Worm (Caenorhabditis elegans) whole organism, young adult: ENCODE measurements around the gene cyp-13A3.

ENCODE experiments used
- B0019.2 ChIP-seq: fragments of 200-800 bp; sonication (Bioruptor generic); conservative IDR thresholded peaks from 2 replicates; pipeline ENCODE4 v1.3.6; 2022; ENCODE audit warnings: missing genetic modification reagents, missing genetic modification characterization, missing compliant biosample characterization
- C06A6.2 ChIP-seq: fragments of 200-800 bp; sonication (Bioruptor generic); conservative IDR thresholded peaks from 2 replicates; pipeline ENCODE4 v1.3.6; 2022; ENCODE audit warnings: missing genetic modification characterization, missing compliant biosample characterization
- D2030.7 ChIP-seq: fragments of 200-800 bp; sonication (Bioruptor generic); IDR thresholded peaks from 2 replicates; pipeline ENCODE4 v1.3.6; 2022; ENCODE audit warnings: missing genetic modification reagents, missing genetic modification characterization, missing compliant biosample characterization
- F22D6.2 ChIP-seq: sonication (generic microtip); optimal IDR thresholded peaks from 2 replicates; lab custom pipeline; 2016; ENCODE audit warnings: mild to moderate bottlenecking, missing genetic modification characterization, missing compliant biosample characterization
- F39B2.1 ChIP-seq: fragments of 200-800 bp; sonication (Bioruptor generic); IDR thresholded peaks from 2 replicates; pipeline ENCODE4 v1.3.6; 2022; ENCODE audit warnings: missing genetic modification reagents, missing genetic modification characterization, missing compliant biosample characterization
- F52B5.7 ChIP-seq: sonication (generic microtip); optimal IDR thresholded peaks from 2 replicates; lab custom pipeline; 2016; ENCODE audit warnings: mild to moderate bottlenecking, missing genetic modification characterization, missing compliant biosample characterization
- F57C9.4 ChIP-seq: sonication (generic microtip); optimal IDR thresholded peaks from 2 replicates; lab custom pipeline; 2017; ENCODE audit warnings: mild to moderate bottlenecking, missing genetic modification characterization, missing compliant biosample characterization
- T26A5.8 ChIP-seq: sonication (generic microtip); optimal IDR thresholded peaks from 2 replicates; lab custom pipeline; 2016; ENCODE audit warnings: missing genetic modification characterization, missing compliant biosample characterization
- ZK185.1 ChIP-seq: sonication (generic microtip); optimal IDR thresholded peaks from 2 replicates; lab custom pipeline; 2016; ENCODE audit warnings: mild to moderate bottlenecking, missing genetic modification characterization, missing compliant biosample characterization; ENCODE audit not compliant: poor library complexity, severe bottlenecking
- ama-1 ChIP-seq, 3 experiments: fragments of 150-350 bp in 1 of 3; sonication (generic microtip) in 2 of 3; optimal IDR thresholded peaks; 2 replicates each; lab custom pipeline; 2014 to 2018; ENCODE audit warnings: missing biosample characterization in 2 of 3, missing genetic modification characterization in 2 of 3, missing genetic modification reagents in 2 of 3
- aptf-2 ChIP-seq: fragments of 200-800 bp; sonication (Bioruptor generic); conservative IDR thresholded peaks from 2 replicates; pipeline ENCODE4 v1.3.6; 2022; ENCODE audit warnings: missing genetic modification reagents, missing genetic modification characterization, missing compliant biosample characterization
- aptf-3 ChIP-seq: fragments of 200-800 bp; sonication (Bioruptor generic); IDR thresholded peaks from 2 replicates; pipeline ENCODE4 v1.3.6; 2022; ENCODE audit warnings: missing genetic modification characterization, missing compliant biosample characterization
- attf-5 ChIP-seq: fragments of 200-800 bp; sonication (Bioruptor generic); optimal IDR thresholded peaks from 2 replicates; lab custom pipeline; 2018; ENCODE audit warnings: mild to moderate bottlenecking, missing genetic modification characterization, missing compliant biosample characterization
- attf-6 ChIP-seq: fragments of 200-800 bp; sonication (Bioruptor generic); IDR thresholded peaks from 2 replicates; pipeline ENCODE4 v1.3.6; 2022; ENCODE audit warnings: missing genetic modification reagents, missing genetic modification characterization, missing compliant biosample characterization
- bed-1 ChIP-seq: fragments of 200-800 bp; sonication (Bioruptor generic); IDR thresholded peaks from 2 replicates; pipeline ENCODE4 v1.3.6; 2022; ENCODE audit warnings: missing genetic modification reagents, missing genetic modification characterization, missing compliant biosample characterization
- ccch-3 ChIP-seq: fragments of 200-800 bp; sonication (Bioruptor generic); optimal IDR thresholded peaks from 2 replicates; lab custom pipeline; 2018; ENCODE audit warnings: mild to moderate bottlenecking, missing genetic modification characterization, missing compliant biosample characterization
- ceh-100 ChIP-seq: fragments of 200-800 bp; sonication (Bioruptor generic); IDR thresholded peaks from 2 replicates; pipeline ENCODE4 v1.3.6; 2022; ENCODE audit warnings: missing genetic modification reagents, missing genetic modification characterization, missing compliant biosample characterization
- ceh-27 ChIP-seq: fragments of 200-800 bp; sonication (Bioruptor generic); optimal IDR thresholded peaks from 2 replicates; lab custom pipeline; 2018; ENCODE audit warnings: mild to moderate bottlenecking, missing genetic modification characterization, moderate library complexity, missing compliant biosample characterization
- chd-7 ChIP-seq: sonication (generic microtip); optimal IDR thresholded peaks from 2 replicates; lab custom pipeline; 2016; ENCODE audit warnings: mild to moderate bottlenecking, missing genetic modification characterization, moderate library complexity, missing compliant biosample characterization
- egl-18 ChIP-seq: fragments of 200-800 bp; sonication (Bioruptor generic); IDR thresholded peaks from 2 replicates; pipeline ENCODE4 v1.3.6; 2022; ENCODE audit warnings: missing genetic modification reagents, missing genetic modification characterization, missing compliant biosample characterization
- egl-44 ChIP-seq: fragments of 200-800 bp; sonication (Bioruptor generic); IDR thresholded peaks from 2 replicates; pipeline ENCODE4 v1.3.6; 2022; ENCODE audit warnings: missing genetic modification reagents, missing genetic modification characterization, missing compliant biosample characterization
- ekl-4 ChIP-seq: fragments of 200-800 bp; sonication (Bioruptor generic); IDR thresholded peaks from 2 replicates; pipeline ENCODE4 v1.3.6; 2022; ENCODE audit warnings: missing genetic modification reagents, missing genetic modification characterization, missing compliant biosample characterization
- hlh-12 ChIP-seq: sonication (generic microtip); optimal IDR thresholded peaks from 2 replicates; lab custom pipeline; 2016; ENCODE audit warnings: missing genetic modification characterization, missing compliant biosample characterization
- hmg-20 ChIP-seq: fragments of 200-800 bp; sonication (Bioruptor generic); IDR thresholded peaks from 2 replicates; pipeline ENCODE4 v1.3.6; 2022; ENCODE audit warnings: missing genetic modification reagents, missing genetic modification characterization, missing compliant biosample characterization
- let-526 ChIP-seq: fragments of 200-800 bp; sonication (Bioruptor generic); IDR thresholded peaks from 2 replicates; pipeline ENCODE4 v1.3.6; 2022; ENCODE audit warnings: missing genetic modification reagents, missing genetic modification characterization, missing compliant biosample characterization
- let-607 ChIP-seq, 2 experiments: fragments of 200-800 bp in 1 of 2; sonication (Bioruptor generic) in 1 of 2; sonication (generic microtip) in 1 of 2; optimal IDR thresholded peaks; 2 replicates each; lab custom pipeline; 2016 to 2018; ENCODE audit warnings: mild to moderate bottlenecking in 2 of 2, missing compliant biosample characterization in 2 of 2, missing genetic modification characterization in 2 of 2, moderate library complexity in 2 of 2, missing genotype in 1 of 2
- lin-35 ChIP-seq, 3 experiments: fragments of 150-350 bp in 2 of 3; sonication (generic microtip) in 1 of 3; optimal IDR thresholded peaks; 2 replicates each; lab custom pipeline; 2014 to 2018; ENCODE audit warnings: missing biosample characterization in 3 of 3, missing genetic modification characterization in 3 of 3, missing genetic modification reagents in 3 of 3
- lir-1 ChIP-seq: fragments of 200-800 bp; sonication (Bioruptor generic); conservative IDR thresholded peaks from 2 replicates; pipeline ENCODE4 v1.3.6; 2022; ENCODE audit warnings: missing genetic modification reagents, missing genetic modification characterization, missing compliant biosample characterization
- madf-10 ChIP-seq: sonication (generic microtip); optimal IDR thresholded peaks from 2 replicates; lab custom pipeline; 2016; ENCODE audit warnings: mild to moderate bottlenecking, missing genetic modification characterization, missing compliant biosample characterization
- mcd-1 ChIP-seq: fragments of 200-800 bp; sonication (Bioruptor generic); IDR thresholded peaks from 2 replicates; pipeline ENCODE4 v1.3.6; 2022; ENCODE audit warnings: missing genetic modification reagents, missing genetic modification characterization, missing compliant biosample characterization
- mel-28 ChIP-seq: sonication (generic microtip); optimal IDR thresholded peaks from 2 replicates; lab custom pipeline; 2016; ENCODE audit warnings: borderline replicate concordance, mild to moderate bottlenecking, missing genetic modification characterization, missing compliant biosample characterization
- mxl-1 ChIP-seq: sonication (generic microtip); optimal IDR thresholded peaks from 2 replicates; lab custom pipeline; 2016; ENCODE audit warnings: missing genetic modification characterization, missing compliant biosample characterization
- nfyb-1 ChIP-seq: fragments of 200-800 bp; sonication (Bioruptor generic); IDR thresholded peaks from 2 replicates; pipeline ENCODE4 v1.3.6; 2022; ENCODE audit warnings: missing genetic modification reagents, missing genetic modification characterization, missing compliant biosample characterization
- nhr-179 ChIP-seq: sonication (generic microtip); optimal IDR thresholded peaks from 2 replicates; lab custom pipeline; 2016; ENCODE audit warnings: mild to moderate bottlenecking, missing genetic modification characterization, missing compliant biosample characterization
- nhr-80 ChIP-seq: sonication (generic microtip); optimal IDR thresholded peaks from 2 replicates; lab custom pipeline; 2016; ENCODE audit warnings: missing genetic modification characterization, missing compliant biosample characterization
- sdz-38 ChIP-seq: sonication (generic microtip); optimal IDR thresholded peaks from 2 replicates; lab custom pipeline; 2016; ENCODE audit warnings: missing genotype, missing genetic modification characterization, missing compliant biosample characterization
- snpc-3.4 ChIP-seq: sonication (generic microtip); optimal IDR thresholded peaks from 2 replicates; lab custom pipeline; 2017; ENCODE audit warnings: missing genetic modification characterization, mild to moderate bottlenecking, missing compliant biosample characterization, antibody characterized with exemption, moderate library complexity, missing genotype, missing genetic modification reagents
- snpc-4 ChIP-seq, 5 experiments: fragments of 150-350 bp in 1 of 5; sonication (generic microtip) in 4 of 5; optimal IDR thresholded peaks; 2 replicates each; lab custom pipeline; 2014 to 2018; ENCODE audit warnings: missing genetic modification characterization in 5 of 5, missing biosample characterization in 3 of 5, antibody characterized with exemption in 2 of 5, mild to moderate bottlenecking in 2 of 5, missing compliant biosample characterization in 2 of 5, missing genotype in 2 of 5, moderate library complexity in 2 of 5, missing genetic modification reagents in 1 of 5
- tbx-9 ChIP-seq: sonication (generic microtip); optimal IDR thresholded peaks from 2 replicates; lab custom pipeline; 2016; ENCODE audit warnings: borderline replicate concordance, missing genetic modification characterization, inconsistent platforms, missing compliant biosample characterization
- unc-62 ChIP-seq: fragments of 150-350 bp; optimal IDR thresholded peaks from 2 replicates; lab custom pipeline; 2014; ENCODE audit warnings: missing biosample characterization, missing genetic modification reagents, missing genetic modification characterization
- zim-3 ChIP-seq: sonication (generic microtip); optimal IDR thresholded peaks from 2 replicates; lab custom pipeline; 2017; ENCODE audit warnings: mild to moderate bottlenecking, missing genetic modification characterization, moderate library complexity, missing compliant biosample characterization
- ztf-26 ChIP-seq: sonication (generic microtip); optimal IDR thresholded peaks from 2 replicates; lab custom pipeline; 2017; ENCODE audit warnings: missing genetic modification characterization, missing compliant biosample characterization

Gene cyp-13A3

DNA sequence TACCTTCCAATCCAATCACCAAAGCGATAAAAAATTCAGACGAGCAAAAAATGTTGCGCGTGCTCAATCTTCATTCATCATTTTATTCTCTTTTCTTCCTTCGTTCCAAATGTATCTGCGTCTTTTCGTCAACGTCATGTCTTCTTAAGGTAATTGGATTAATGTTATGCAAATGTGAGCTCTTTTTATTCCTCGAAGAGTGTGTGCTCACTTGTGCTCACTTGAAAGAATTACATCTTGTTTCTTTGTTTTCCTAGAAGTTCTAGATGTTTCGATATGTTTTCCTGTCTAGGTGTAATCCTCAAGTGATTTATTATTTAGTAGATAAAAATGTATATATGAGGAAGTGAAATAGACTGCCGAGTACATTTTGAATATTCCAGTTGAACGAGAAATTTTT lies 37.7 kb downstream of the cyp-13A3 start:
- TF ChIP-seq mel-28 (no peak), unc-62 (GFP tag; lab: Kevin White, UChicago) (no peak), tbx-9 (no peak), hmg-20 (GFP tag; lab: Robert Waterston, UW) (no peak), madf-10 (tag; lab: Kevin White, UChicago) (no peak), zim-3 (no peak), C06A6.2 (GFP tag; lab: Robert Waterston, UW) (no peak), ekl-4 (GFP tag; lab: Robert Waterston, UW) (no peak), nhr-179 (no peak), lin-35 (GFP tag; optimal IDR thresholded peaks at IDR 0.05; lab: Kevin White, UChicago) (no peak), T26A5.8 (tag; lab: Kevin White, UChicago) (no peak), chd-7 (no peak), egl-18 (GFP tag; lab: Robert Waterston, UW) (no peak), bed-1 (GFP tag; lab: Robert Waterston, UW) (no peak), aptf-3 (GFP tag; lab: Robert Waterston, UW) (no peak), B0019.2 (GFP tag; lab: Robert Waterston, UW) (no peak), let-607 (tag; optimal IDR thresholded peaks at IDR 0.05; lab: Kevin White, UChicago) (no peak), attf-5 (GFP tag; lab: Kevin White, UChicago) (no peak), attf-6 (GFP tag; lab: Robert Waterston, UW) (no peak), nfyb-1 (GFP tag; lab: Robert Waterston, UW) (no peak)

DNA sequence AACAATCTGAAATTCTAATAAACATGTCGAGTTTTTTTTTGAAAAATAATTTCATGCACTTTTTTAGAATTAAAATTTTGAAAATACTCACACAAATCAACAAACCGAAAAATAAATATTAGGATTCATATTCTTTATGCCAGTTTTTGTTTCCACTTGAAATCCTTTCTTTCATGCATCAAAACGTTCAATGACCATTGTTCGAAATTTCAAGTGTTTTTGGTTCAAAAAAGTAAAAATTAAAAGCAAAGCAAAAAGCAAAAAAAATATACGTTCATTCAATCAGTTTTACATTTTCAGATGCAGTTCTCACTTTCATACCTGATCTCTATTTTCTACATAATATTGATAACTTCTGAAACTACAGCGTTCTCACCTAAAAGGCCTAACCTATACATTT lies 39.4 kb downstream of the cyp-13A3 start, which contains the start of gene ZK1321.1:
Gene ZK1321.1 (plus strand): TSS at position 301 of the 400 bp plus-strand sequence.
- TF ChIP-seq F39B2.1 (GFP tag; lab: Robert Waterston, UW) (no peak), nhr-80 (no peak), mcd-1 (GFP tag; lab: Robert Waterston, UW) (no peak), D2030.7 (GFP tag; lab: Robert Waterston, UW) (no peak), ccch-3 (no peak), snpc-3.4 (no peak), ZK185.1 (tag; lab: Kevin White, UChicago) (no peak), T26A5.8 (tag; lab: Kevin White, UChicago) (no peak), ama-1 (optimal IDR thresholded peaks at IDR 0.05; lab: Kevin White, UChicago) (no peak), ama-1 (GFP tag; optimal IDR thresholded peaks at IDR 0.05; lab: Kevin White, UChicago) (no peak)

DNA sequence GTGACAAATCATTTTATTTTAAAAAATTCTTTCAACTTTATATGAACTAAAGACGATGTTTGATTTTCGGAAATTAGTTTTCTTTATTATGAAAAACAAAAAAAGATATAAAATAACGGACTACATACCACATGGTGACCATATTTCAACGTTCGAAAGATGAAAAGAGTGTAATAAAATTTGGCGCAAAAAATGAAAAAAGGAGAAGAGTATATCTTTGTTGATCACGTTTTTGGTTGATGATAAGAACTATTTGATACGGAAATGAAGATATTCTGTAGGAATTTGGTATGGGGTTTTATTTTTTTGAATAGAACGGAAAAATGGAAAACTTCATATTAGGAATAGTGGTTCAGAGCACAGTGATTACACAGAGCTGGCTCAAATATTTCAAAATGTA lies 40.0 kb downstream of the cyp-13A3 start, which contains the start of gene Y53C12B.7:
Gene Y53C12B.7 (minus strand): TSS at position 163 of the 400 bp plus-strand sequence.
- TF ChIP-seq F57C9.4 (tag; lab: Kevin White, UChicago), result no peak
- no peak for TF ChIP-seq mxl-1 (tag; lab: Kevin White, UChicago)
- TF ChIP-seq sdz-38 (tag; lab: Kevin White, UChicago), result no peak

DNA sequence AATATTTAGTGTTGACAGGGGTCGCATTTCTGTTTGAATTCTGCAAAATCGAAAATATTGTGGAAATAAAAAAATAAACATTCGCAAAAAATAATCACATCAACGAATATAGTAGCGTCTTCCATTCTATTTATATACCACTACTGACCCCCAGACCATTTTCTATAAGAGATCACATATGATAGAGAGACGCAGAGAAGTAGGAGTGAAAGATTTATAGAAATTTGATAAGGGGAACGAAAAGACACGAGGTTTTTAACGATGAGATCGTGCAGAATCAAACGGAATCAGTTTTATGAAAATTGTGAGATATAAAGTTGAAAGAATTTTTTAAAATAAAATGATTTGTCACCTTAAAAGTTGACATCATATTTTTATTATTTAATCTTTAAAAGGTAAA lies 40.8 kb downstream of the cyp-13A3 start:
- TF ChIP-seq mxl-1 (tag; lab: Kevin White, UChicago) (no peak), ceh-27 (GFP tag; lab: Kevin White, UChicago) (no peak), let-526 (GFP tag; lab: Robert Waterston, UW) (no peak), egl-44 (GFP tag; lab: Robert Waterston, UW) (no peak), hlh-12 (tag; lab: Kevin White, UChicago) (no peak), F57C9.4 (tag; lab: Kevin White, UChicago) (no peak), lir-1 (no peak), F22D6.2 (tag; lab: Kevin White, UChicago) (no peak), ceh-100 (GFP tag; lab: Robert Waterston, UW) (no peak), snpc-4 (GFP tag; optimal IDR thresholded peaks at IDR 0.05; lab: Kevin White, UChicago) (no peak), snpc-4 (tag; optimal IDR thresholded peaks at IDR 0.05; lab: Kevin White, UChicago) (no peak), ztf-26 (tag; lab: Kevin White, UChicago) (no peak), F52B5.7 (tag; lab: Kevin White, UChicago) (no peak), aptf-2 (GFP tag; lab: Robert Waterston, UW) (no peak)
